Fruit fly (Drosophila melanogaster) whole organism, adult: ENCODE results near the gene CG6696.

Experiments
- CG1620 ChIP-seq: fragments of 200-800 bp; sonication (Bioruptor generic); optimal IDR thresholded peaks from 2 replicates; lab custom pipeline; 2016; ENCODE audit warnings: missing biosample characterization, missing genetic modification characterization
- CG7101 ChIP-seq: fragments of 200-800 bp; sonication (Bioruptor generic); optimal IDR thresholded peaks from 2 replicates; lab custom pipeline; 2018; ENCODE audit warnings: missing biosample characterization, mild to moderate bottlenecking, missing genetic modification characterization, moderate library complexity
- Crg-1 ChIP-seq: fragments of 200-800 bp; sonication (Bioruptor generic); optimal IDR thresholded peaks from 2 replicates; lab custom pipeline; 2016; ENCODE audit warnings: missing biosample characterization, missing genetic modification characterization

- TF ChIP-seq CG1620 (GFP tag; lab: Kevin White, UChicago) = peak; percentile 28
- TF ChIP-seq Crg-1 (GFP tag; lab: Kevin White, UChicago) = no peak
- peak; percentile 89 for TF ChIP-seq CG7101 (tag; lab: Kevin White, UChicago)
Observed at dm6 chrX:18644890-18645289, 17.1 kb downstream of the CG6696 start.
